Worm (Caenorhabditis elegans) whole organism, L2 larva: ENCODE results near the gene nas-4.

Experiments used
- C34F6.9 ChIP-seq: fragments of 150-350 bp; optimal IDR thresholded peaks from 2 replicates; lab custom pipeline; 2014; ENCODE audit warnings: missing biosample characterization, missing genetic modification characterization
- R02D3.7 ChIP-seq: fragments of 150-350 bp; optimal IDR thresholded peaks from 2 replicates; lab custom pipeline; 2014; ENCODE audit warnings: missing biosample characterization, missing genetic modification characterization
- Y55F3AM.14 ChIP-seq: fragments of 200-800 bp; sonication (Bioruptor generic); optimal IDR thresholded peaks from 2 replicates; lab custom pipeline; 2018; ENCODE audit warnings: mild to moderate bottlenecking, missing genetic modification characterization, missing compliant biosample characterization
- ZK546.5 ChIP-seq: sonication (generic microtip); optimal IDR thresholded peaks from 2 replicates; lab custom pipeline; 2017; ENCODE audit warnings: missing biosample characterization, missing genetic modification characterization
- alr-1 ChIP-seq: fragments of 150-350 bp; optimal IDR thresholded peaks from 2 replicates; lab custom pipeline; 2014; ENCODE audit warnings: missing biosample characterization, missing genetic modification characterization
- aly-2 ChIP-seq: fragments of 150-350 bp; optimal IDR thresholded peaks from 2 replicates; lab custom pipeline; 2014; ENCODE audit warnings: missing biosample characterization, missing genetic modification characterization
- ama-1 ChIP-seq: fragments of 150-350 bp; optimal IDR thresholded peaks from 2 replicates; lab custom pipeline; 2018; ENCODE audit warnings: inconsistent platforms
- blmp-1 ChIP-seq: sonication (generic microtip); optimal IDR thresholded peaks from 2 replicates; lab custom pipeline; 2017; ENCODE audit warnings: missing genetic modification characterization, mild to moderate bottlenecking, missing compliant biosample characterization, antibody characterized with exemption, moderate library complexity; ENCODE audit not compliant: insufficient read depth
- ceh-16 ChIP-seq: fragments of 150-350 bp; optimal IDR thresholded peaks from 2 replicates; lab custom pipeline; 2014; ENCODE audit warnings: missing biosample characterization, missing genetic modification characterization
- ceh-82 ChIP-seq: fragments of 150-350 bp; optimal IDR thresholded peaks from 2 replicates; lab custom pipeline; 2014; ENCODE audit warnings: missing biosample characterization, missing genetic modification characterization
- crh-2 ChIP-seq: sonication (generic microtip); optimal IDR thresholded peaks from 2 replicates; lab custom pipeline; 2017; ENCODE audit warnings: missing biosample characterization, missing genetic modification characterization
- dmd-4 ChIP-seq: sonication (generic microtip); optimal IDR thresholded peaks from 2 replicates; lab custom pipeline; 2017; ENCODE audit warnings: missing biosample characterization, missing genetic modification characterization
- egl-27 ChIP-seq: sonication (generic microtip); optimal IDR thresholded peaks from 3 replicates; lab custom pipeline; 2017; ENCODE audit warnings: missing biosample characterization, missing genetic modification reagents, missing genetic modification characterization
- elt-1 ChIP-seq: fragments of 150-350 bp; optimal IDR thresholded peaks from 2 replicates; lab custom pipeline; 2014; ENCODE audit warnings: missing biosample characterization, missing genetic modification characterization
- elt-3 ChIP-seq: sonication (generic microtip); optimal IDR thresholded peaks from 2 replicates; lab custom pipeline; 2017; ENCODE audit warnings: missing biosample characterization, missing genetic modification characterization
- fos-1 ChIP-seq: fragments of 150-350 bp; optimal IDR thresholded peaks from 2 replicates; lab custom pipeline; 2014; ENCODE audit warnings: missing biosample characterization, missing genetic modification characterization
- gmeb-1 ChIP-seq: fragments of 150-350 bp; optimal IDR thresholded peaks from 2 replicates; lab custom pipeline; 2014; ENCODE audit warnings: missing biosample characterization, missing genetic modification characterization
- lin-11 ChIP-seq: fragments of 150-350 bp; sonication (generic microtip); optimal IDR thresholded peaks from 2 replicates; lab custom pipeline; 2014; ENCODE audit warnings: missing biosample characterization, missing genetic modification characterization, inconsistent platforms, mixed read lengths
- lin-13 ChIP-seq: fragments of 150-350 bp; optimal IDR thresholded peaks from 2 replicates; lab custom pipeline; 2014; ENCODE audit warnings: missing biosample characterization, missing genetic modification reagents, missing genetic modification characterization
- lsy-2 ChIP-seq, 2 experiments: fragments of 150-350 bp in 1 of 2; sonication (generic microtip) in 1 of 2; optimal IDR thresholded peaks; 2 replicates each; lab custom pipeline; 2014 to 2017; ENCODE audit warnings: missing biosample characterization in 2 of 2, missing genetic modification characterization in 2 of 2
- mab-5 ChIP-seq: fragments of 150-350 bp; optimal IDR thresholded peaks from 2 replicates; lab custom pipeline; 2014; ENCODE audit warnings: missing biosample characterization, missing genetic modification characterization
- mbf-1 ChIP-seq: sonication (generic microtip); optimal IDR thresholded peaks from 2 replicates; lab custom pipeline; 2017; ENCODE audit warnings: missing biosample characterization, missing genetic modification characterization
- mdl-1 ChIP-seq, 2 experiments: fragments of 150-350 bp in 1 of 2; sonication (generic microtip) in 1 of 2; optimal IDR thresholded peaks; 2 replicates each; lab custom pipeline; 2017; ENCODE audit warnings: missing biosample characterization in 2 of 2, missing genetic modification characterization in 2 of 2
- nhr-10 ChIP-seq: sonication (generic microtip); optimal IDR thresholded peaks from 2 replicates; lab custom pipeline; 2017; ENCODE audit warnings: missing biosample characterization, missing genetic modification characterization
- nhr-11 ChIP-seq: fragments of 150-350 bp; optimal IDR thresholded peaks from 2 replicates; lab custom pipeline; 2014; ENCODE audit warnings: missing biosample characterization, missing genetic modification characterization
- nhr-12 ChIP-seq: fragments of 150-350 bp; optimal IDR thresholded peaks from 2 replicates; lab custom pipeline; 2014; ENCODE audit warnings: missing biosample characterization, missing genetic modification characterization
- nhr-129 ChIP-seq: fragments of 150-350 bp; optimal IDR thresholded peaks from 2 replicates; lab custom pipeline; 2014; ENCODE audit warnings: missing biosample characterization, missing genetic modification characterization
- nhr-21 ChIP-seq: fragments of 150-350 bp; optimal IDR thresholded peaks from 2 replicates; lab custom pipeline; 2014; ENCODE audit warnings: missing biosample characterization, missing genetic modification characterization
- nhr-23 ChIP-seq: fragments of 150-350 bp; optimal IDR thresholded peaks from 2 replicates; lab custom pipeline; 2014; ENCODE audit warnings: missing biosample characterization, missing genetic modification reagents, missing genetic modification characterization
- nhr-237 ChIP-seq: fragments of 150-350 bp; optimal IDR thresholded peaks from 2 replicates; lab custom pipeline; 2014; ENCODE audit warnings: missing biosample characterization, missing genetic modification characterization
- nhr-6 ChIP-seq: fragments of 150-350 bp; optimal IDR thresholded peaks from 2 replicates; lab custom pipeline; 2014; ENCODE audit warnings: missing biosample characterization, missing genetic modification characterization
- peb-1 ChIP-seq: fragments of 150-350 bp; optimal IDR thresholded peaks from 2 replicates; lab custom pipeline; 2014; ENCODE audit warnings: missing biosample characterization, missing genetic modification characterization
- sem-4 ChIP-seq: fragments of 150-350 bp; optimal IDR thresholded peaks from 2 replicates; lab custom pipeline; 2014; ENCODE audit warnings: missing biosample characterization, missing genetic modification reagents, missing genetic modification characterization
- skn-1 ChIP-seq: sonication (generic microtip); optimal IDR thresholded peaks from 2 replicates; lab custom pipeline; 2017; ENCODE audit warnings: missing biosample characterization, missing genetic modification characterization
- sma-3 ChIP-seq: sonication (generic microtip); optimal IDR thresholded peaks from 2 replicates; lab custom pipeline; 2016; ENCODE audit warnings: missing genetic modification reagents, missing genetic modification characterization, missing compliant biosample characterization
- sma-9 ChIP-seq, 2 experiments: fragments of 150-350 bp in 1 of 2; sonication (generic microtip) in 1 of 2; optimal IDR thresholded peaks; 2 replicates each; lab custom pipeline; 2014 to 2016; ENCODE audit warnings: missing genetic modification characterization in 2 of 2, mild to moderate bottlenecking in 1 of 2, missing biosample characterization in 1 of 2, missing compliant biosample characterization in 1 of 2, missing genetic modification reagents in 1 of 2, moderate library complexity in 1 of 2
- snpc-4 ChIP-seq: fragments of 150-350 bp; optimal IDR thresholded peaks from 2 replicates; lab custom pipeline; 2014; ENCODE audit warnings: missing biosample characterization, missing genetic modification characterization
- unc-39 ChIP-seq: fragments of 150-350 bp; optimal IDR thresholded peaks from 2 replicates; lab custom pipeline; 2014; ENCODE audit warnings: missing biosample characterization, missing genetic modification characterization
- unc-55 ChIP-seq: fragments of 150-350 bp; sonication (generic microtip); optimal IDR thresholded peaks from 3 replicates; lab custom pipeline; 2014; ENCODE audit warnings: missing biosample characterization, missing genetic modification reagents, missing genetic modification characterization
- zag-1 ChIP-seq: fragments of 150-350 bp; optimal IDR thresholded peaks from 2 replicates; lab custom pipeline; 2014; ENCODE audit warnings: missing biosample characterization, missing genetic modification characterization
- ztf-4 ChIP-seq: fragments of 150-350 bp; optimal IDR thresholded peaks from 2 replicates; lab custom pipeline; 2014; ENCODE audit warnings: missing biosample characterization, missing genetic modification characterization

The nas-4 gene

DNA sequence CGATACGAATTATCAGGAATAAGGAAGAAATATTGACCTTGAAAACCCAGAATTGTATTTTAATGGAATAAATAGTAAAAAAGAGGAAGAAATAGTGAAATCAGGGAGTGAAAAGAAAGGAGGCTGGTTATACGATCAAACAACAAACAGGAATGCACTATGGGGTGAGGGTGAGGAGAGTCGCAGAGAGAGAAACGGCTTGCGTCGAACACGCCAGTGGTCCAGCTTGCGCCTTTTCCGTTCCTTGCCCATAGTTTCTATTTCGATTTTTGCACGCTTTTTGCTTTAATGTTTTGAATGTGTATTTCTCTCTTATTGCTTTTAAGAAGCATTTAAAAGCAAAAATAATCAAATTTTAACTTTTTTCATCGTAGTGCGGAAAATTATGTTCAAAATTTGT is 38.2 kb upstream of the nas-4 start (continued):
- peak; percentile 85 for TF ChIP-seq C34F6.9 (tag; lab: Kevin White, UChicago)
- peak; percentile 17 for TF ChIP-seq aly-2 (tag; lab: Kevin White, UChicago)
- peak; percentile 77 for TF ChIP-seq gmeb-1
- peak; percentile 89 for TF ChIP-seq blmp-1 (tag; lab: Kevin White, UChicago)
- TF ChIP-seq sem-4 (tag; lab: Kevin White, UChicago) = peak; percentile 90
- TF ChIP-seq ama-1 (lab: Kevin White, UChicago) = no peak
- TF ChIP-seq ztf-4 = peak; percentile 83
- TF ChIP-seq elt-3 (tag; lab: Kevin White, UChicago) = no peak
- peak; percentile 62 for TF ChIP-seq nhr-21 (tag; lab: Kevin White, UChicago)
- no peak for TF ChIP-seq nhr-11 (tag; lab: Kevin White, UChicago)
- TF ChIP-seq nhr-10 = no peak
- TF ChIP-seq lsy-2 (tag; optimal IDR thresholded peaks at IDR 0.05; lab: Kevin White, UChicago) = peak; percentile 48 to 93
- TF ChIP-seq mbf-1 (tag; lab: Kevin White, UChicago) = no peak
- peak; percentile 71 for TF ChIP-seq nhr-6
- TF ChIP-seq elt-1 (tag; lab: Kevin White, UChicago) = no peak
- TF ChIP-seq R02D3.7 (tag; lab: Kevin White, UChicago) = no peak
- peak; percentile 69 for TF ChIP-seq skn-1 (tag; lab: Kevin White, UChicago)
- TF ChIP-seq ZK546.5 (tag; lab: Kevin White, UChicago) = no peak
- peak; percentile 88 for TF ChIP-seq lin-13 (GFP tag; lab: Kevin White, UChicago)
- peak; percentile 67 for TF ChIP-seq lin-11
- TF ChIP-seq nhr-237 (tag; lab: Kevin White, UChicago) = no peak
- TF ChIP-seq alr-1 (tag; lab: Kevin White, UChicago) = no peak
- TF ChIP-seq ceh-82 (tag; lab: Kevin White, UChicago) = no peak

DNA sequence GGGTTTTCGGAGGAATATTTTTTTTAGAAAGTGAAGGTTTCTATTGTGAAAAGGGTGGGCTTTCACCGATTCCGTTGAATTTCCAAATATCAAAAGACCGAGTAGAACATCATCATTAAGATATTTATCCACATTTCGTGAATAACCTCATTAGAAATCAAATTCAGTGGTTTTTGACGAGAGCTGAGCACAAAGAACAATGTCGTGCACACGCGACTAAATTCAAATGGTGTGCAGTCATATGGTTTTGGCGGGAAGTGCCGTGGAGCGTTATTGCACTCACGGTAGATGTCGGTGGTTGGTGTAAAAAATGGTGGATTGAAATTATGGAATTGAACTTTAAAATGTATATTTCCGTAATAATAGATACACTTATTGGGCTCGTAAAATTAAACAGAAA is 37.2 kb upstream of the nas-4 start:
- TF ChIP-seq alr-1 (tag; lab: Kevin White, UChicago) (no peak), nhr-129 (tag; lab: Kevin White, UChicago) (peak; percentile 25), unc-55 (peak; percentile 40), C34F6.9 (tag; lab: Kevin White, UChicago) (peak; percentile 38), lsy-2 (tag; optimal IDR thresholded peaks at IDR 0.05; lab: Kevin White, UChicago) (peak in 1 of 2 experiments; percentile 15)

DNA sequence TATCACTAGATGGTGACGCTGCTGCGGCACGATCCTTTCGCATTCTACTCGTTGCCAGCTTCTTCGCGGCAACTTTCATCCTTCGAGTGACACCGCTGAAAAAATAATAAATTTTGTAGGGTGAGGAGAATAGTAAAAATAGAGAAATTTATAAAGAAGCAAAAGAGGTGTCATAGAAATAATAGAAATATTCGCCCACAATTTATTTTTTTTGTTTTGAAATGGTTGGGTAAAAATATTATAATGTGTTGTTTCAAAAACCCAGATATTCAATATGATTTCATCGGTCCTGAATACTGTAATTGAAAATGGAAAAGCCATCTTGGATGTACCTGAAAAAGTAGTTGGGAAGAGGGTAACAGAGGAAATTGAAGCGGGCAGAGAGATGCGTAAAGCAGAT is 36.8 kb upstream of the nas-4 start, which contains the start of gene set-1:
TSS of gene set-1 (minus strand) at position 101 of the 400 bp plus-strand sequence.
- TF ChIP-seq crh-2 (tag; lab: Kevin White, UChicago) (no peak), nhr-21 (tag; lab: Kevin White, UChicago) (no peak)
- TF ChIP-seq, all 48 proteins: peak for 0

DNA sequence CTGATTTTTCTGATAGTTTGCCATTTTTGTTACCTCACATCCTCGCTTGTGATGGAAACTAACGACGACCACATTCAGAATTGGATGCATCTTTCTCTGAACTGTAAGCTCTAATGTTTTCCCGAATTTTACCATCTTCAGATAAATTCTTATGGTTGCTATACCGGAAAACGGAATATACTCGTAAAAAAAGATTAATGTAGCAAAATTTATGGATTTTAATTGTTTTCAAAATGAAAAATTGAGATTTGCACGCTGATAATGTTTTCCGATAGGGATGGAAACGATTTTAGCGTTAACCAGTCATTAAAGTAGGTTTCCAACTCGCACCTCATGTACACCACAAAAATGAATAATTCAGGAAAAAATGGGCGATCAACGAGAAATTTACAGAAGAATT is 35.1 kb upstream of the nas-4 start, which contains the start of gene T26A5.6:
TSS of gene T26A5.6 (minus strand) at position 101 of the 400 bp plus-strand sequence.
- no peak for TF ChIP-seq Y55F3AM.14 (GFP tag; lab: Kevin White, UChicago)
- no peak for TF ChIP-seq sma-9 (GFP tag; optimal IDR thresholded peaks at IDR 0.05; lab: Kevin White, UChicago)
- no peak for TF ChIP-seq sma-9 (tag; optimal IDR thresholded peaks at IDR 0.05; lab: Kevin White, UChicago)
- TF ChIP-seq snpc-4 (tag; lab: Kevin White, UChicago) = no peak
- TF ChIP-seq dmd-4 = no peak
- TF ChIP-seq egl-27 (tag; lab: Kevin White, UChicago) = no peak
- no peak for TF ChIP-seq fos-1
- no peak for TF ChIP-seq alr-1 (tag; lab: Kevin White, UChicago)
- TF ChIP-seq sma-3 = no peak
- no peak for TF ChIP-seq mab-5 (tag; lab: Kevin White, UChicago)
- TF ChIP-seq elt-1 (tag; lab: Kevin White, UChicago) = no peak
- no peak for TF ChIP-seq ama-1 (lab: Kevin White, UChicago)
- no peak for TF ChIP-seq lsy-2 (tag; optimal IDR thresholded peaks at IDR 0.05; lab: Kevin White, UChicago)
- no peak for TF ChIP-seq ceh-82 (tag; lab: Kevin White, UChicago)
- no peak for TF ChIP-seq nhr-21 (tag; lab: Kevin White, UChicago)
- no peak for TF ChIP-seq elt-3 (tag; lab: Kevin White, UChicago)
- no peak for TF ChIP-seq sem-4 (tag; lab: Kevin White, UChicago)

DNA sequence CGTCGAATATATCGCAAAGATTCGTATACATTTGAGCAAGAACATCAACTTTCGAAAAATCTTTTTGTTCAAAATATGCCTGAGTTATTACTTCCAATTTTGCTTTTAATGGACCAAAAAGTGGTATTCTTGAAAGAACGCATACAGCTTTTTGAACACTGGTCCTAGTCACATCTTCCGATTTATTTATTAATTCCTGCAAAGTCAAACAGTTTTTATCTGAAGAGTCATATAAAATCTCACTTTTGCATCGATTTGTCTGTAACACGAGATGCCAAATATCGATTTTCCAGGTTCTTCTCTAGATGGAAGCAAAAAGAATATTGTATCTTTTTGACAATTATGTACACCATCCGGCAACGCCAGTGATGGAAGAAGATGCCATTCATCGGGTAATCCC is 34.4 kb upstream of the nas-4 start:
- no peak for TF ChIP-seq mab-5 (tag; lab: Kevin White, UChicago)
- no peak for TF ChIP-seq peb-1
- no peak for TF ChIP-seq nhr-23 (tag; lab: Kevin White, UChicago)
- TF ChIP-seq snpc-4 (tag; lab: Kevin White, UChicago) = no peak
- TF ChIP-seq ceh-16 (tag; lab: Kevin White, UChicago) = no peak
- no peak for TF ChIP-seq R02D3.7 (tag; lab: Kevin White, UChicago)
- TF ChIP-seq nhr-10 = no peak
- TF ChIP-seq mdl-1 (tag; optimal IDR thresholded peaks at IDR 0.05; lab: Kevin White, UChicago) = no peak
- TF ChIP-seq ztf-4 = no peak
- no peak for TF ChIP-seq unc-55
- TF ChIP-seq nhr-12 (tag; lab: Kevin White, UChicago) = no peak
- TF ChIP-seq unc-39 = no peak
- no peak for TF ChIP-seq nhr-21 (tag; lab: Kevin White, UChicago)
- TF ChIP-seq sma-3 = no peak
- TF ChIP-seq fos-1 = no peak
- TF ChIP-seq zag-1 (tag; lab: Kevin White, UChicago) = no peak
- no peak for TF ChIP-seq ceh-82 (tag; lab: Kevin White, UChicago)
- no peak for TF ChIP-seq sma-9 (GFP tag; optimal IDR thresholded peaks at IDR 0.05; lab: Kevin White, UChicago)
- no peak for TF ChIP-seq sma-9 (tag; optimal IDR thresholded peaks at IDR 0.05; lab: Kevin White, UChicago)
- TF ChIP-seq egl-27 (tag; lab: Kevin White, UChicago) = no peak
